Worm (Caenorhabditis elegans) whole organism, L4 larva: ENCODE data around the gene lgg-3.

Experiments used
- Y75B8A.6 ChIP-seq: fragments of 200-800 bp; sonication (Bioruptor generic); IDR thresholded peaks from 2 replicates; pipeline ENCODE4 v1.3.6; 2022; ENCODE audit warnings: missing genetic modification reagents, missing genetic modification characterization, missing compliant biosample characterization
- ceh-20 ChIP-seq: fragments of 200-800 bp; sonication (Bioruptor generic); IDR thresholded peaks from 2 replicates; pipeline ENCODE4 v1.3.6; 2022; ENCODE audit warnings: missing genetic modification reagents, missing genetic modification characterization, missing compliant biosample characterization
- ceh-32 ChIP-seq: sonication (generic microtip); optimal IDR thresholded peaks from 2 replicates; lab custom pipeline; 2016; ENCODE audit warnings: mild to moderate bottlenecking, missing genetic modification characterization, missing compliant biosample characterization; ENCODE audit not compliant: poor library complexity
- egl-27 ChIP-seq: sonication (generic microtip); optimal IDR thresholded peaks from 3 replicates; lab custom pipeline; 2017; ENCODE audit warnings: missing biosample characterization, missing genetic modification reagents, missing genetic modification characterization
- egl-43 ChIP-seq: fragments of 200-800 bp; sonication (Bioruptor generic); IDR thresholded peaks from 2 replicates; pipeline ENCODE4 v1.3.6; 2022; ENCODE audit warnings: missing genetic modification reagents, missing genetic modification characterization, missing compliant biosample characterization
- fos-1 ChIP-seq: fragments of 150-350 bp; optimal IDR thresholded peaks from 2 replicates; lab custom pipeline; 2014; ENCODE audit warnings: missing biosample characterization, missing genetic modification characterization
- hmg-1.1 ChIP-seq: fragments of 200-800 bp; sonication (Bioruptor generic); IDR thresholded peaks from 2 replicates; pipeline ENCODE4 v1.3.6; 2022; ENCODE audit warnings: missing genetic modification reagents, missing genetic modification characterization, missing compliant biosample characterization
- lin-1 ChIP-seq: fragments of 200-800 bp; sonication (Bioruptor generic); IDR thresholded peaks from 2 replicates; pipeline ENCODE4 v1.3.6; 2022; ENCODE audit warnings: missing genetic modification reagents, missing genetic modification characterization, missing compliant biosample characterization
- lin-39 ChIP-seq: fragments of 150-350 bp; optimal IDR thresholded peaks from 2 replicates; lab custom pipeline; 2014; ENCODE audit warnings: missing biosample characterization, missing genetic modification reagents, missing genetic modification characterization
- pha-4 ChIP-seq, 2 experiments: fragments of 150-350 bp in 1 of 2; fragments of 200-800 bp in 1 of 2; sonication (Bioruptor generic) in 1 of 2; IDR thresholded peaks in 1 of 2; optimal IDR thresholded peaks in 1 of 2; 2 replicates each; pipeline versions ENCODE4 v1.3.6 to Lab custom; 2014 to 2022; ENCODE audit warnings: missing genetic modification characterization in 2 of 2, missing genetic modification reagents in 2 of 2, missing biosample characterization in 1 of 2, missing compliant biosample characterization in 1 of 2
- unc-39 ChIP-seq: sonication (generic microtip); optimal IDR thresholded peaks from 2 replicates; lab custom pipeline; 2017; ENCODE audit warnings: missing biosample characterization, missing genetic modification characterization
- ztf-11 ChIP-seq: fragments of 150-350 bp; optimal IDR thresholded peaks from 2 replicates; lab custom pipeline; 2014; ENCODE audit warnings: missing biosample characterization, missing genetic modification characterization

DNA sequence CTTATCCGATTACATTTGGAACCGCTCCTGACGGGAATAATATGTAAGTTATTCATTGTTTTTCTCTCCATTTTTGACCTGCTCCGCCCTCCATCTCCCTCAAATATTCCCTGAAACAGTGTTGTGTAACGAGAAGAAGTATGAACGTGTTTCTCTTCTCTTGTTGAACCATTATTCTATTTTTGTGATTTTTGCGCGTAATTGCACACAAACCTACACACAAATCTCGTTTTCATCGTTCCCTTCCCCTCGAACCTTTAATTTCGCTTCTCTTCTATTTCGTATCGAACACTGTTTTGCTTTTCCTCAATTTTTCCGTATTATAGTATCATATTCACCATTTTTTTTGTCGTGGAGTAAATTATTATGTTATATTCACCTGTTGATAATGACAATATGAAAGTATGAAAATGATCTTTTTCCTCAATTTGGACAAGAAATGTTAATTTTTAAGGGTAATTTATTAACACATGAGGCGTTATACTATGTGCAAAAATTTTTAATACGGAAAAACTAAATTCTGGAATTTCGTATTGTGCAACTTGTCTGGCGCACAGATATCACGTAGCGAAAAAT, 19.4 kb upstream of the lgg-3 start:
- TF ChIP-seq egl-27 (tag; lab: Kevin White, UChicago) (no peak), ceh-32 (no peak), lin-1 (GFP tag; lab: Robert Waterston, UW) (no peak), ztf-11 (no peak), lin-39 (tag; lab: Kevin White, UChicago) (no peak), ceh-20 (GFP tag; lab: Robert Waterston, UW) (no peak), pha-4 (GFP tag; IDR thresholded peaks at IDR 0.05; lab: Robert Waterston, UW) (no peak), pha-4 (tag; optimal IDR thresholded peaks at IDR 0.05; lab: Kevin White, UChicago) (no peak), unc-39 (tag; lab: Kevin White, UChicago) (no peak), hmg-1.1 (GFP tag; lab: Robert Waterston, UW) (no peak), Y75B8A.6 (GFP tag; lab: Robert Waterston, UW) (no peak), fos-1 (tag; lab: Kevin White, UChicago) (no peak), egl-43 (GFP tag; lab: Robert Waterston, UW) (no peak)
